Worm (Caenorhabditis elegans) whole organism, L4 larva: ENCODE measurements around the gene F10E9.1.

Experiments used
- D1046.2 ChIP-seq: fragments of 200-800 bp; sonication (Bioruptor generic); IDR thresholded peaks from 2 replicates; pipeline ENCODE4 v1.3.6; 2022; ENCODE audit warnings: missing genetic modification characterization, missing compliant biosample characterization
- F10B5.3 ChIP-seq: sonication (generic microtip); optimal IDR thresholded peaks from 2 replicates; lab custom pipeline; 2016; ENCODE audit warnings: mild to moderate bottlenecking, missing genetic modification characterization, missing compliant biosample characterization
- F26F4.8 ChIP-seq: fragments of 200-800 bp; sonication (Bioruptor generic); conservative IDR thresholded peaks from 2 replicates; pipeline ENCODE4 v1.3.6; 2022; ENCODE audit warnings: missing genetic modification characterization, missing compliant biosample characterization
- F44E2.7 ChIP-seq: fragments of 200-800 bp; sonication (Bioruptor generic); IDR thresholded peaks from 2 replicates; pipeline ENCODE4 v2.1.2; 2022; ENCODE audit warnings: missing genetic modification characterization, missing compliant biosample characterization
- T20F7.1 ChIP-seq: fragments of 200-800 bp; sonication (Bioruptor generic); optimal IDR thresholded peaks from 2 replicates; lab custom pipeline; 2018; ENCODE audit warnings: mild to moderate bottlenecking, missing genetic modification characterization, missing compliant biosample characterization
- T26A8.4 ChIP-seq: fragments of 200-800 bp; sonication (Bioruptor generic); IDR thresholded peaks from 2 replicates; pipeline ENCODE4 v1.3.6; 2022; ENCODE audit warnings: missing genetic modification characterization, missing compliant biosample characterization
- Y48G9A.11 ChIP-seq: fragments of 200-800 bp; sonication (Bioruptor generic); IDR thresholded peaks from 2 replicates; pipeline ENCODE4 v1.3.6; 2022; ENCODE audit warnings: missing genetic modification reagents, missing genetic modification characterization, missing compliant biosample characterization
- ama-1 ChIP-seq: fragments of 150-350 bp; optimal IDR thresholded peaks from 2 replicates; lab custom pipeline; 2014; ENCODE audit warnings: inconsistent platforms, mixed read lengths
- arid-1 ChIP-seq: fragments of 200-800 bp; sonication (Bioruptor generic); conservative IDR thresholded peaks from 2 replicates; pipeline ENCODE4 v1.3.6; 2022; ENCODE audit warnings: missing genetic modification reagents, missing genetic modification characterization, missing compliant biosample characterization
- ceh-20 ChIP-seq: fragments of 200-800 bp; sonication (Bioruptor generic); IDR thresholded peaks from 2 replicates; pipeline ENCODE4 v1.3.6; 2022; ENCODE audit warnings: missing genetic modification reagents, missing genetic modification characterization, missing compliant biosample characterization
- ceh-32 ChIP-seq: sonication (generic microtip); optimal IDR thresholded peaks from 2 replicates; lab custom pipeline; 2016; ENCODE audit warnings: mild to moderate bottlenecking, missing genetic modification characterization, missing compliant biosample characterization; ENCODE audit not compliant: poor library complexity
- ceh-44 ChIP-seq: fragments of 200-800 bp; sonication (Bioruptor generic); IDR thresholded peaks from 2 replicates; pipeline ENCODE4 v1.3.6; 2022; ENCODE audit warnings: missing genetic modification reagents, missing genetic modification characterization, missing compliant biosample characterization
- ceh-82 ChIP-seq: sonication (generic microtip); optimal IDR thresholded peaks from 2 replicates; lab custom pipeline; 2017; ENCODE audit warnings: missing biosample characterization, missing genetic modification characterization
- ces-1 ChIP-seq: fragments of 150-350 bp; sonication (generic microtip); optimal IDR thresholded peaks from 4 replicates; lab custom pipeline; 2014; ENCODE audit warnings: missing biosample characterization, missing genetic modification reagents, missing genetic modification characterization
- ctbp-1 ChIP-seq: fragments of 200-800 bp; sonication (Bioruptor generic); IDR thresholded peaks from 2 replicates; pipeline ENCODE4 v1.3.6; 2022; ENCODE audit warnings: missing genetic modification reagents, missing genetic modification characterization, missing compliant biosample characterization
- daf-16 ChIP-seq, 3 experiments: sonication (generic microtip); optimal IDR thresholded peaks; 2 replicates each; lab custom pipeline; 2016 to 2017; ENCODE audit warnings: missing genetic modification characterization in 3 of 3, missing genetic modification reagents in 3 of 3, mild to moderate bottlenecking in 2 of 3, missing compliant biosample characterization in 2 of 3, missing biosample characterization in 1 of 3, moderate library complexity in 1 of 3
- dmd-8 ChIP-seq: fragments of 200-800 bp; sonication (Bioruptor generic); IDR thresholded peaks from 2 replicates; pipeline ENCODE4 v1.3.6; 2022; ENCODE audit warnings: missing genetic modification characterization, missing compliant biosample characterization
- dpl-1 ChIP-seq: fragments of 150-350 bp; optimal IDR thresholded peaks from 2 replicates; lab custom pipeline; 2014; ENCODE audit warnings: missing biosample characterization, missing genetic modification reagents, missing genetic modification characterization
- duxl-1 ChIP-seq: sonication (generic microtip); optimal IDR thresholded peaks from 2 replicates; lab custom pipeline; 2016; ENCODE audit warnings: mild to moderate bottlenecking, missing genetic modification characterization, moderate library complexity, missing compliant biosample characterization; ENCODE audit not compliant: poor library complexity
- dve-1 ChIP-seq: sonication (generic microtip); optimal IDR thresholded peaks from 2 replicates; lab custom pipeline; 2017; ENCODE audit warnings: antibody characterized with exemption, mild to moderate bottlenecking, missing genetic modification characterization, missing compliant biosample characterization; ENCODE audit not compliant: insufficient read depth
- fkh-10 ChIP-seq: fragments of 150-350 bp; optimal IDR thresholded peaks from 2 replicates; lab custom pipeline; 2014; ENCODE audit warnings: missing biosample characterization, missing genetic modification reagents, missing genetic modification characterization
- hif-1 ChIP-seq, 2 experiments: sonication (generic microtip); optimal IDR thresholded peaks; 2 replicates each; lab custom pipeline; 2016 to 2017; ENCODE audit warnings: missing compliant biosample characterization in 2 of 2, missing genetic modification characterization in 2 of 2, missing genetic modification reagents in 2 of 2, missing genotype in 2 of 2, mild to moderate bottlenecking in 1 of 2
- hlh-11 ChIP-seq: fragments of 200-800 bp; sonication (Bioruptor generic); optimal IDR thresholded peaks from 2 replicates; lab custom pipeline; 2018; ENCODE audit warnings: mild to moderate bottlenecking, missing genetic modification characterization, missing compliant biosample characterization
- hlh-30 ChIP-seq: sonication (generic microtip); optimal IDR thresholded peaks from 2 replicates; lab custom pipeline; 2017; ENCODE audit warnings: antibody characterized with exemption, mild to moderate bottlenecking, missing genetic modification characterization, missing compliant biosample characterization; ENCODE audit not compliant: insufficient read depth
- jun-1 ChIP-seq: fragments of 150-350 bp; optimal IDR thresholded peaks from 2 replicates; lab custom pipeline; 2014; ENCODE audit warnings: missing biosample characterization, missing genetic modification reagents, missing genetic modification characterization
- lim-7 ChIP-seq: fragments of 200-800 bp; sonication (Bioruptor generic); IDR thresholded peaks from 2 replicates; pipeline ENCODE4 v1.3.6; 2022; ENCODE audit warnings: missing genetic modification characterization, missing compliant biosample characterization
- lin-13 ChIP-seq: fragments of 150-350 bp; optimal IDR thresholded peaks from 2 replicates; lab custom pipeline; 2014; ENCODE audit warnings: missing biosample characterization, missing genetic modification reagents, missing genetic modification characterization
- lin-38 ChIP-seq: fragments of 200-800 bp; sonication (Bioruptor generic); IDR thresholded peaks from 2 replicates; pipeline ENCODE4 v1.3.6; 2022; ENCODE audit warnings: missing genetic modification reagents, missing genetic modification characterization, missing compliant biosample characterization
- mdl-1 ChIP-seq, 2 experiments: fragments of 150-350 bp in 1 of 2; sonication (generic microtip) in 1 of 2; optimal IDR thresholded peaks; 2 replicates each; lab custom pipeline; 2014 to 2017; ENCODE audit warnings: missing biosample characterization in 2 of 2, missing genetic modification characterization in 2 of 2
- mdt-29 ChIP-seq: fragments of 200-800 bp; sonication (Bioruptor generic); IDR thresholded peaks from 2 replicates; pipeline ENCODE4 v1.3.6; 2022; ENCODE audit warnings: missing genetic modification reagents, missing genetic modification characterization, missing compliant biosample characterization
- mes-2 ChIP-seq: sonication (generic microtip); optimal IDR thresholded peaks from 2 replicates; lab custom pipeline; 2016; ENCODE audit warnings: missing genotype, mild to moderate bottlenecking, missing genetic modification characterization, missing compliant biosample characterization; ENCODE audit not compliant: poor library complexity, severe bottlenecking
- mxl-3 ChIP-seq: fragments of 200-800 bp; sonication (Bioruptor generic); optimal IDR thresholded peaks from 2 replicates; lab custom pipeline; 2018; ENCODE audit warnings: mild to moderate bottlenecking, missing genetic modification characterization, missing compliant biosample characterization
- nhr-10 ChIP-seq: fragments of 150-350 bp; optimal IDR thresholded peaks from 2 replicates; lab custom pipeline; 2014; ENCODE audit warnings: missing biosample characterization, missing genetic modification characterization
- nhr-102 ChIP-seq: sonication (generic microtip); optimal IDR thresholded peaks from 2 replicates; lab custom pipeline; 2016; ENCODE audit warnings: mild to moderate bottlenecking, missing genetic modification characterization, moderate library complexity, missing compliant biosample characterization
- nhr-11 ChIP-seq: fragments of 150-350 bp; optimal IDR thresholded peaks from 2 replicates; lab custom pipeline; 2014; ENCODE audit warnings: missing biosample characterization, missing genetic modification characterization
- nhr-237 ChIP-seq: sonication (generic microtip); optimal IDR thresholded peaks from 2 replicates; lab custom pipeline; 2017; ENCODE audit warnings: missing biosample characterization, missing genetic modification characterization
- nhr-25 ChIP-seq: sonication (generic microtip); optimal IDR thresholded peaks from 2 replicates; lab custom pipeline; 2017; ENCODE audit warnings: missing genetic modification characterization, mild to moderate bottlenecking, missing compliant biosample characterization, antibody characterized with exemption, moderate library complexity, borderline replicate concordance; ENCODE audit not compliant: insufficient read depth
- nhr-48 ChIP-seq: sonication (generic microtip); optimal IDR thresholded peaks from 2 replicates; lab custom pipeline; 2016; ENCODE audit warnings: mild to moderate bottlenecking, missing genetic modification characterization, missing compliant biosample characterization
- nhr-6 ChIP-seq: fragments of 150-350 bp; optimal IDR thresholded peaks from 2 replicates; lab custom pipeline; 2014; ENCODE audit warnings: missing biosample characterization, missing genetic modification characterization
- nhr-77 ChIP-seq: fragments of 150-350 bp; optimal IDR thresholded peaks from 2 replicates; lab custom pipeline; 2014; ENCODE audit warnings: missing biosample characterization, missing genetic modification characterization
- pqm-1 ChIP-seq: sonication (generic microtip); optimal IDR thresholded peaks from 2 replicates; lab custom pipeline; 2017; ENCODE audit warnings: missing biosample characterization, missing genetic modification characterization
- rbr-2 ChIP-seq: sonication (generic microtip); optimal IDR thresholded peaks from 2 replicates; lab custom pipeline; 2016; ENCODE audit warnings: missing genotype, missing genetic modification characterization, missing compliant biosample characterization
- saeg-2 ChIP-seq: fragments of 200-800 bp; sonication (Bioruptor generic); IDR thresholded peaks from 2 replicates; pipeline ENCODE4 v1.3.6; 2022; ENCODE audit warnings: missing genetic modification reagents, missing genetic modification characterization, missing compliant biosample characterization
- skn-1 ChIP-seq: fragments of 150-350 bp; optimal IDR thresholded peaks from 2 replicates; lab custom pipeline; 2014; ENCODE audit warnings: missing biosample characterization, missing genetic modification characterization
- snpc-4 ChIP-seq: fragments of 150-350 bp; optimal IDR thresholded peaks from 2 replicates; lab custom pipeline; 2014; ENCODE audit warnings: missing biosample characterization, missing genetic modification characterization
- tra-1 ChIP-seq: fragments of 200-800 bp; sonication (Bioruptor generic); IDR thresholded peaks from 2 replicates; pipeline ENCODE4 v1.3.6; 2022; ENCODE audit warnings: missing genetic modification reagents, missing genetic modification characterization, missing compliant biosample characterization
- vab-7 ChIP-seq: fragments of 200-800 bp; sonication (Bioruptor generic); IDR thresholded peaks from 2 replicates; pipeline ENCODE4 v1.3.6; 2022; ENCODE audit warnings: missing genetic modification reagents, missing genetic modification characterization, missing compliant biosample characterization
- zip-11 ChIP-seq: fragments of 200-800 bp; sonication (Bioruptor generic); IDR thresholded peaks from 2 replicates; pipeline ENCODE4 v1.3.6; 2022; ENCODE audit warnings: missing genetic modification characterization, missing compliant biosample characterization
- ztf-7 ChIP-seq: fragments of 150-350 bp; optimal IDR thresholded peaks from 2 replicates; lab custom pipeline; 2014; ENCODE audit warnings: missing biosample characterization, missing genetic modification characterization

Gene F10E9.1

ce11 chrIII:8356407-8356881 is 33.5 kb downstream of the F10E9.1 start (continued):
- TF ChIP-seq ceh-32 (no peak), D1046.2 (GFP tag; lab: Robert Waterston, UW) (no peak), rbr-2 (peak; percentile 81), lin-13 (GFP tag; lab: Kevin White, UChicago) (peak; percentile 79), ztf-7 (tag; lab: Kevin White, UChicago) (peak; percentile 50), nhr-102 (tag; lab: Kevin White, UChicago) (peak; percentile 40), skn-1 (tag; lab: Kevin White, UChicago) (no peak), duxl-1 (peak; percentile 37), nhr-77 (tag; lab: Kevin White, UChicago) (peak; percentile 58), ama-1 (lab: Kevin White, UChicago) (peak; percentile 43), snpc-4 (tag; lab: Kevin White, UChicago) (no peak), fkh-10 (peak; percentile 33), dve-1 (tag; lab: Kevin White, UChicago) (peak; percentile 83), ceh-44 (GFP tag; lab: Robert Waterston, UW) (no peak), mdt-29 (no peak), lin-38 (GFP tag; lab: Robert Waterston, UW) (peak; percentile 68), nhr-10 (tag; lab: Kevin White, UChicago) (no peak), Y48G9A.11 (GFP tag; lab: Robert Waterston, UW) (no peak), hlh-11 (tag; lab: Kevin White, UChicago) (peak; percentile 83), T26A8.4 (peak; percentile 51), nhr-6 (tag; lab: Kevin White, UChicago) (peak; percentile 64), tra-1 (GFP tag; lab: Robert Waterston, UW) (0 out of 2 replicates have a peak, but pooled peaks have one; percentile 17), vab-7 (no peak), T20F7.1 (GFP tag; lab: Kevin White, UChicago) (peak; percentile 72), saeg-2 (GFP tag; lab: Robert Waterston, UW) (no peak), arid-1 (GFP tag; lab: Robert Waterston, UW) (peak; percentile 27; the same call in 1 of the 2 replicates), pqm-1 (tag; lab: Kevin White, UChicago) (peak; percentile 3), hlh-30 (peak; percentile 68), mes-2 (tag; lab: Kevin White, UChicago) (peak; percentile 1), dmd-8 (GFP tag; lab: Robert Waterston, UW) (no peak), ces-1 (peak; percentile 64), F44E2.7 (GFP tag; lab: Robert Waterston, UW) (no peak), hif-1 (tag; optimal IDR thresholded peaks at IDR 0.05; lab: Kevin White, UChicago) (peak in 1 of 2 experiments; percentile 49), nhr-25 (peak; percentile 59), lim-7 (GFP tag; lab: Robert Waterston, UW) (peak; percentile 49; the same call in 1 of the 2 replicates), ceh-20 (GFP tag; lab: Robert Waterston, UW) (0 out of 2 replicates have a peak, but pooled peaks have one; percentile 14), nhr-237 (no peak), nhr-11 (tag; lab: Kevin White, UChicago) (peak; percentile 86), ceh-82 (tag; lab: Kevin White, UChicago) (no peak), nhr-48 (tag; lab: Kevin White, UChicago) (peak; percentile 62), jun-1 (tag; lab: Kevin White, UChicago) (no peak), zip-11 (GFP tag; lab: Robert Waterston, UW) (no peak), F26F4.8 (GFP tag; lab: Robert Waterston, UW) (no peak), F10B5.3 (tag; lab: Kevin White, UChicago) (no peak), mxl-3 (GFP tag; lab: Kevin White, UChicago) (peak; percentile 71), dpl-1 (GFP tag; lab: Kevin White, UChicago) (peak; percentile 73), ctbp-1 (GFP tag; lab: Robert Waterston, UW) (peak; percentile 65), mdl-1 (tag; optimal IDR thresholded peaks at IDR 0.05; lab: Kevin White, UChicago) (peak in 1 of 2 experiments; percentile 58), daf-16 (GFP tag; optimal IDR thresholded peaks at IDR 0.05; lab: Kevin White, UChicago) (peak in 1 of 2 experiments; percentile 28), daf-16 (tag; optimal IDR thresholded peaks at IDR 0.05; lab: Kevin White, UChicago) (peak; percentile 15)
